Worm (Caenorhabditis elegans): ENCODE measurements around the gene F46C8.3.

F46C8.3 gene

DNA sequence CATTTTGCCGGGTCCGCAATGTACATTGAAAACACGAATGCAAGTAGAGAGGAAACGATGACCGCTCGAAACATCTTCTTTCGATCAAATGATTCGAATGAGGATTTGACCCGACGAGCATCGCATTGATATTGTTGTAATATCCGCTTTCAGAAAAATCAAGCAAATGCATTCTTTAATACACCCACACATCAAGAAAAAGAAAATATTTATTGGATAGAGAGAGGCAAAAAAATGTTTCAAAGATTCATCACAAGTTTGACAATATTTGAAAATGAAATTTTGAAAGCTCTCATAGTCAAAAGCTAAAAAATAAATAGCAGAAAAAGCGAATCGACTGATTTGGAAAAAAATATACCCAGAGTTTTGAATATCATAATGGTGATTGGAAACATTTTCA lies 29.9 kb upstream of the F46C8.3 start, which contains the start of gene try-14:
Gene try-14 (minus strand): TSS at position 101 of the 400 bp plus-strand sequence.
- no peak for TF ChIP-seq nhr-2 (tag; optimal IDR thresholded peaks at IDR 0.05)
- no peak for TF ChIP-seq lin-32 (GFP tag; optimal IDR thresholded peaks at IDR 0.05)
- TF ChIP-seq M03D4.4 (tag; optimal IDR thresholded peaks at IDR 0.05): no peak
- no peak for TF ChIP-seq blmp-1 (tag; optimal IDR thresholded peaks at IDR 0.05)
- TF ChIP-seq ceh-39 (tag; optimal IDR thresholded peaks at IDR 0.05): no peak
- no peak for TF ChIP-seq nhr-237 (tag; optimal IDR thresholded peaks at IDR 0.05)
- no peak for TF ChIP-seq drap-1 (GFP tag; optimal IDR thresholded peaks at IDR 0.05)
- no peak for TF ChIP-seq mep-1 (tag; optimal IDR thresholded peaks at IDR 0.05)

DNA sequence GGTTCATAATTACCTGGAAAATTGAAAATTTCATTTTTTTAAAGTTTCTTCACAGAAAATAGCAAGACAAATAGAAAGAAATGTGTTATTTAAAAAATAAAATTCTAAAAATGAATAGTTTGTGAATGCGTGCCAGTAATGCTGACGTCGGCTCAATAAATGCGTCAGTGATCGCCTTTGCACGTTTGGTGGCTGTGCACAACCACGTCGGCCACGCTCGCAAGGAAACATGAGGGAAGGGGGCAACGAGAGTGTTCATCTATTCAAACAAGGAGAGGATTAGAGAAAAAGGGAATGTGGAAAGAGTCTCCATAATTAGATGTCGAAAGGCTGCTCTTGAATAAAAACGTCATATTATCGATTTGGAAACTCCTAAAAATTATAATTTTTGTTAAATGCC lies 24.4 kb upstream of the F46C8.3 start, which contains the start of gene uggt-1:
Gene uggt-1 (minus strand): TSS at position 13 of the 400 bp plus-strand sequence.
- TF ChIP-seq nhr-76 (tag; optimal IDR thresholded peaks at IDR 0.05) (no peak), sem-2 (GFP tag; optimal IDR thresholded peaks at IDR 0.05) (no peak), pha-4 (tag; optimal IDR thresholded peaks at IDR 0.05) (peak; percentile 62), flh-1 (GFP tag; optimal IDR thresholded peaks at IDR 0.05) (peak; percentile 13), lin-32 (GFP tag; optimal IDR thresholded peaks at IDR 0.05) (no peak), mep-1 (tag; optimal IDR thresholded peaks at IDR 0.05) (peak; percentile 92), elt-1 (tag; optimal IDR thresholded peaks at IDR 0.05; ENCODE audit: borderline replicate concordance, insufficient read depth) (no peak), lin-13 (tag; optimal IDR thresholded peaks at IDR 0.05) (peak; percentile 90), nhr-28 (tag; optimal IDR thresholded peaks at IDR 0.05) (no peak), ces-1 (GFP tag; optimal IDR thresholded peaks at IDR 0.05) (peak; percentile 95), snpc-4 (tag; optimal IDR thresholded peaks at IDR 0.05) (no peak), elt-3 (tag; optimal IDR thresholded peaks at IDR 0.05) (no peak), ceh-83 (GFP tag; optimal IDR thresholded peaks at IDR 0.05) (peak; percentile 48), lsy-2 (tag; optimal IDR thresholded peaks at IDR 0.05) (peak; percentile 77), ceh-43 (GFP tag; optimal IDR thresholded peaks at IDR 0.05) (peak; percentile 19), M03D4.4 (tag; optimal IDR thresholded peaks at IDR 0.05) (peak; percentile 59), nhr-237 (tag; optimal IDR thresholded peaks at IDR 0.05) (peak; percentile 40), cnd-1 (tag; optimal IDR thresholded peaks at IDR 0.05) (peak; percentile 75), nhr-12 (tag; optimal IDR thresholded peaks at IDR 0.05) (no peak), ceh-39 (tag; optimal IDR thresholded peaks at IDR 0.05) (peak; percentile 36), mab-5 (tag; optimal IDR thresholded peaks at IDR 0.05) (no peak), drap-1 (GFP tag; optimal IDR thresholded peaks at IDR 0.05) (peak; percentile 45), zip-8 (tag; optimal IDR thresholded peaks at IDR 0.05) (peak; percentile 1), unc-120 (tag; optimal IDR thresholded peaks at IDR 0.05; ENCODE audit: poor library complexity, severe bottlenecking) (peak; percentile 55), sptf-1 (tag; optimal IDR thresholded peaks at IDR 0.05) (no peak), hlh-1 (tag; optimal IDR thresholded peaks at IDR 0.05) (peak; percentile 37), ztf-11 (tag; optimal IDR thresholded peaks at IDR 0.05) (no peak), ham-2 (GFP tag; optimal IDR thresholded peaks at IDR 0.05) (no peak), unc-39 (tag; optimal IDR thresholded peaks at IDR 0.05) (no peak), bed-3 (GFP tag; optimal IDR thresholded peaks at IDR 0.05) (no peak), blmp-1 (tag; optimal IDR thresholded peaks at IDR 0.05) (no peak), mls-2 (tag; optimal IDR thresholded peaks at IDR 0.05) (no peak), unc-62 (GFP tag; optimal IDR thresholded peaks at IDR 0.05) (no peak), tbx-8 (GFP tag; optimal IDR thresholded peaks at IDR 0.05) (peak; percentile 28), nhr-2 (tag; optimal IDR thresholded peaks at IDR 0.05) (no peak)

DNA sequence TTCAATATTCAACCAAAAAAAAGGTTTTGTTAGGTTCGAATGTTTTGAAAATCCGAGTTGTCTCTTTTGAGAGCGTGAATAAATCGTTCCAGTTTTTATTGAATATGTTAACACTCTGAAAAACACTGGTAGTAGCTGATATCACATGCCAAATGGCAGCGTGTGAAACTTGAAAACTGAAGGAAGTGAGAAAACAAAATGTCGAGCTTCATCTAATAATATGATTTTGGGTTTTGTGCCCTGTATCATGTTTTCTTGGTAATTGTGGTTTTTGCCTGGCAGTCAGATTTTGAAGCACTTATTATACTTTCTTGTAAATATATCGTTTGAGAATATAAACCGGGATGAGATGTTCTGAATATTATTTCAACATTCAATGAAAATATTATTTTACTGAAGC lies 22.6 kb upstream of the F46C8.3 start, which contains the start of gene F48E3.6:
Gene F48E3.6 (minus strand): TSS at position 101 of the 400 bp plus-strand sequence.
- TF ChIP-seq mls-2 (tag; optimal IDR thresholded peaks at IDR 0.05): no peak
- no peak for TF ChIP-seq lin-13 (tag; optimal IDR thresholded peaks at IDR 0.05)
- TF ChIP-seq tbx-8 (GFP tag; optimal IDR thresholded peaks at IDR 0.05): no peak
- TF ChIP-seq unc-62 (GFP tag; optimal IDR thresholded peaks at IDR 0.05): no peak
- no peak for TF ChIP-seq lin-32 (GFP tag; optimal IDR thresholded peaks at IDR 0.05)
- TF ChIP-seq nhr-76 (tag; optimal IDR thresholded peaks at IDR 0.05): no peak
- no peak for TF ChIP-seq ceh-39 (tag; optimal IDR thresholded peaks at IDR 0.05)
- TF ChIP-seq ham-2 (GFP tag; optimal IDR thresholded peaks at IDR 0.05): no peak
- TF ChIP-seq nhr-12 (tag; optimal IDR thresholded peaks at IDR 0.05): no peak
- no peak for TF ChIP-seq ceh-43 (GFP tag; optimal IDR thresholded peaks at IDR 0.05)
- no peak for TF ChIP-seq nhr-2 (tag; optimal IDR thresholded peaks at IDR 0.05)
- no peak for TF ChIP-seq snpc-4 (tag; optimal IDR thresholded peaks at IDR 0.05)
- TF ChIP-seq blmp-1 (tag; optimal IDR thresholded peaks at IDR 0.05): no peak
- no peak for TF ChIP-seq M03D4.4 (tag; optimal IDR thresholded peaks at IDR 0.05)
- TF ChIP-seq cnd-1 (tag; optimal IDR thresholded peaks at IDR 0.05): no peak
- no peak for TF ChIP-seq zip-8 (tag; optimal IDR thresholded peaks at IDR 0.05)
- TF ChIP-seq sem-2 (GFP tag; optimal IDR thresholded peaks at IDR 0.05): no peak
- no peak for TF ChIP-seq bed-3 (GFP tag; optimal IDR thresholded peaks at IDR 0.05)
- TF ChIP-seq elt-3 (tag; optimal IDR thresholded peaks at IDR 0.05): no peak
